Worm (Caenorhabditis elegans) whole organism, L1 larva: ENCODE data around the gene sysm-1.
A peak's percentile ranks its signal among the peaks of the same experiment; 100 is the strongest.

Source experiments
- C04F5.9 ChIP-seq: sonication (generic microtip); optimal IDR thresholded peaks from 2 replicates; lab custom pipeline; 2016; ENCODE audit warnings: missing genetic modification characterization, missing compliant biosample characterization
- aha-1 ChIP-seq: fragments of 150-350 bp; optimal IDR thresholded peaks from 2 replicates; lab custom pipeline; 2014; ENCODE audit warnings: missing biosample characterization, missing genetic modification characterization
- aly-2 ChIP-seq: fragments of 150-350 bp; optimal IDR thresholded peaks from 2 replicates; lab custom pipeline; 2014; ENCODE audit warnings: missing biosample characterization, missing genetic modification characterization
- ceh-63 ChIP-seq: fragments of 200-800 bp; sonication (Bioruptor generic); optimal IDR thresholded peaks from 2 replicates; lab custom pipeline; 2018; ENCODE audit warnings: mild to moderate bottlenecking, missing genetic modification characterization, missing compliant biosample characterization
- ceh-82 ChIP-seq, 3 experiments: fragments of 150-350 bp in 1 of 3; sonication (generic microtip) in 2 of 3; optimal IDR thresholded peaks; 2 replicates each; lab custom pipeline; 2014 to 2017; ENCODE audit warnings: missing biosample characterization in 3 of 3, missing genetic modification characterization in 3 of 3
- ceh-90 ChIP-seq: sonication (generic microtip); optimal IDR thresholded peaks from 2 replicates; lab custom pipeline; 2016; ENCODE audit warnings: missing genetic modification characterization, missing compliant biosample characterization
- efl-1 ChIP-seq, 4 experiments: fragments of 150-350 bp; optimal IDR thresholded peaks in 3 of 4; peaks in 1 of 4; 1 replicate in 1 of 4; 2 replicates in 3 of 4; lab custom pipeline; 2014; ENCODE audit warnings: missing biosample characterization in 2 of 4, missing genetic modification characterization in 2 of 4, missing genetic modification reagents in 2 of 4
- efl-3 ChIP-seq: fragments of 200-800 bp; sonication (Bioruptor generic); optimal IDR thresholded peaks from 2 replicates; lab custom pipeline; 2018; ENCODE audit warnings: mild to moderate bottlenecking, missing genetic modification characterization, missing compliant biosample characterization
- egl-27 ChIP-seq, 2 experiments: fragments of 150-350 bp in 1 of 2; sonication (generic microtip); optimal IDR thresholded peaks; 3 replicates each; lab custom pipeline; 2017 to 2018; ENCODE audit warnings: missing biosample characterization in 2 of 2, missing genetic modification characterization in 2 of 2, missing genetic modification reagents in 2 of 2
- elt-2 ChIP-seq: sonication (generic microtip); optimal IDR thresholded peaks from 2 replicates; lab custom pipeline; 2016; ENCODE audit warnings: missing genetic modification characterization, mild to moderate bottlenecking, inconsistent platforms, missing compliant biosample characterization, missing genetic modification reagents
- elt-3 ChIP-seq, 6 experiments: fragments of 150-350 bp in 1 of 6; sonication (generic microtip); optimal IDR thresholded peaks; 2 replicates each; lab custom pipeline; 2017 to 2018; ENCODE audit warnings: missing biosample characterization in 6 of 6, missing genetic modification characterization in 6 of 6, inconsistent platforms in 1 of 6
- fkh-4 ChIP-seq: sonication (generic microtip); optimal IDR thresholded peaks from 2 replicates; lab custom pipeline; 2016; ENCODE audit warnings: missing compliant biosample characterization, missing genetic modification characterization, borderline replicate concordance
- fos-1 ChIP-seq: fragments of 150-350 bp; optimal IDR thresholded peaks from 2 replicates; lab custom pipeline; 2014; ENCODE audit warnings: missing biosample characterization, missing genetic modification characterization
- grh-1 ChIP-seq: fragments of 200-800 bp; sonication (Bioruptor generic); IDR thresholded peaks from 2 replicates; pipeline ENCODE4 v1.3.6; 2022; ENCODE audit warnings: missing genetic modification reagents, missing genetic modification characterization, missing compliant biosample characterization
- irx-1 ChIP-seq: sonication (generic microtip); optimal IDR thresholded peaks from 2 replicates; lab custom pipeline; 2016; ENCODE audit warnings: missing genetic modification characterization, missing compliant biosample characterization
- isw-1 ChIP-seq: fragments of 200-800 bp; sonication (Bioruptor generic); IDR thresholded peaks from 2 replicates; pipeline ENCODE4 v1.3.6; 2022; ENCODE audit warnings: missing genetic modification characterization, missing compliant biosample characterization
- jun-1 ChIP-seq: fragments of 150-350 bp; optimal IDR thresholded peaks from 2 replicates; lab custom pipeline; 2014; ENCODE audit warnings: missing biosample characterization, missing genetic modification reagents, missing genetic modification characterization
- lin-13 ChIP-seq: fragments of 150-350 bp; optimal IDR thresholded peaks from 2 replicates; lab custom pipeline; 2014; ENCODE audit warnings: missing biosample characterization, missing genetic modification reagents, missing genetic modification characterization
- lin-15B ChIP-seq: fragments of 150-350 bp; sonication (generic microtip); optimal IDR thresholded peaks from 3 replicates; lab custom pipeline; 2014; ENCODE audit warnings: missing biosample characterization, missing genetic modification characterization
- lin-35 ChIP-seq, 2 experiments: fragments of 150-350 bp; optimal IDR thresholded peaks; 2 replicates each; lab custom pipeline; 2014; ENCODE audit warnings: missing biosample characterization in 2 of 2, missing genetic modification characterization in 2 of 2, missing genetic modification reagents in 2 of 2
- lsy-2 ChIP-seq, 2 experiments: fragments of 150-350 bp; optimal IDR thresholded peaks; 2 replicates each; lab custom pipeline; 2014; ENCODE audit warnings: missing biosample characterization in 2 of 2, missing genetic modification characterization in 2 of 2
- mab-9 ChIP-seq: fragments of 200-800 bp; sonication (Bioruptor generic); IDR thresholded peaks from 2 replicates; pipeline ENCODE4 v1.3.6; 2022; ENCODE audit warnings: missing genetic modification reagents, missing genetic modification characterization, missing compliant biosample characterization
- mdl-1 ChIP-seq, 2 experiments: fragments of 150-350 bp; optimal IDR thresholded peaks; 2 replicates each; lab custom pipeline; 2014 to 2017; ENCODE audit warnings: missing biosample characterization in 2 of 2, missing genetic modification characterization in 2 of 2, inconsistent platforms in 1 of 2
- mep-1 ChIP-seq: fragments of 150-350 bp; optimal IDR thresholded peaks from 2 replicates; lab custom pipeline; 2014; ENCODE audit warnings: missing biosample characterization, missing genetic modification characterization
- nhr-11 ChIP-seq: fragments of 150-350 bp; optimal IDR thresholded peaks from 2 replicates; lab custom pipeline; 2014; ENCODE audit warnings: missing biosample characterization, missing genetic modification characterization
- nhr-12 ChIP-seq: sonication (generic microtip); optimal IDR thresholded peaks from 2 replicates; lab custom pipeline; 2017; ENCODE audit warnings: missing biosample characterization, missing genetic modification characterization
- nhr-19 ChIP-seq: fragments of 200-800 bp; sonication (Bioruptor generic); conservative IDR thresholded peaks from 2 replicates; pipeline ENCODE4 v1.3.6; 2022; ENCODE audit warnings: missing genetic modification characterization, missing compliant biosample characterization
- nhr-20 ChIP-seq: sonication (generic microtip); optimal IDR thresholded peaks from 2 replicates; lab custom pipeline; 2016; ENCODE audit warnings: mild to moderate bottlenecking, missing genetic modification characterization, missing compliant biosample characterization
- nhr-237 ChIP-seq: fragments of 150-350 bp; optimal IDR thresholded peaks from 2 replicates; lab custom pipeline; 2014; ENCODE audit warnings: missing biosample characterization, missing genetic modification characterization
- nhr-47 ChIP-seq: sonication (generic microtip); optimal IDR thresholded peaks from 2 replicates; lab custom pipeline; 2016; ENCODE audit warnings: mild to moderate bottlenecking, missing genetic modification characterization, moderate library complexity, missing compliant biosample characterization
- nhr-71 ChIP-seq: sonication (generic microtip); optimal IDR thresholded peaks from 2 replicates; lab custom pipeline; 2016; ENCODE audit warnings: mild to moderate bottlenecking, missing genetic modification characterization, moderate library complexity, missing compliant biosample characterization
- nhr-85 ChIP-seq: sonication (generic microtip); peaks from one replicate; lab custom pipeline; 2016; ENCODE audit warnings: missing genetic modification characterization, inconsistent platforms, missing compliant biosample characterization
- nhr-90 ChIP-seq: sonication (generic microtip); optimal IDR thresholded peaks from 2 replicates; lab custom pipeline; 2016; ENCODE audit warnings: mild to moderate bottlenecking, missing genetic modification characterization, missing compliant biosample characterization; ENCODE audit not compliant: poor library complexity
- pax-3 ChIP-seq: fragments of 200-800 bp; sonication (Bioruptor generic); optimal IDR thresholded peaks from 2 replicates; lab custom pipeline; 2018; ENCODE audit warnings: mild to moderate bottlenecking, missing genetic modification characterization, moderate library complexity, missing compliant biosample characterization
- pqm-1 ChIP-seq: sonication (generic microtip); optimal IDR thresholded peaks from 3 replicates; lab custom pipeline; 2017; ENCODE audit warnings: missing biosample characterization, missing genetic modification characterization
- rnt-1 ChIP-seq: sonication (generic microtip); optimal IDR thresholded peaks from 2 replicates; lab custom pipeline; 2016; ENCODE audit warnings: mild to moderate bottlenecking, missing genetic modification characterization, moderate library complexity, missing compliant biosample characterization
- skn-1 ChIP-seq: fragments of 150-350 bp; optimal IDR thresholded peaks from 2 replicates; lab custom pipeline; 2014; ENCODE audit warnings: missing biosample characterization, missing genetic modification characterization
- snpc-4 ChIP-seq: fragments of 150-350 bp; optimal IDR thresholded peaks from 2 replicates; lab custom pipeline; 2014; ENCODE audit warnings: missing biosample characterization, missing genetic modification characterization
- sox-4 ChIP-seq: sonication (generic microtip); optimal IDR thresholded peaks from 2 replicates; lab custom pipeline; 2016; ENCODE audit warnings: missing genetic modification characterization, missing compliant biosample characterization
- sptf-1 ChIP-seq: fragments of 150-350 bp; optimal IDR thresholded peaks from 2 replicates; lab custom pipeline; 2014; ENCODE audit warnings: missing biosample characterization, missing genetic modification characterization
- swsn-7 ChIP-seq: sonication (generic microtip); optimal IDR thresholded peaks from 2 replicates; lab custom pipeline; 2016; ENCODE audit warnings: missing genetic modification characterization, missing compliant biosample characterization
- tbx-2 ChIP-seq: sonication (generic microtip); optimal IDR thresholded peaks from 2 replicates; lab custom pipeline; 2016; ENCODE audit warnings: missing genetic modification characterization, missing compliant biosample characterization
- unc-130 ChIP-seq: fragments of 150-350 bp; optimal IDR thresholded peaks from 2 replicates; lab custom pipeline; 2017; ENCODE audit warnings: missing biosample characterization, missing genetic modification characterization, inconsistent platforms
- unc-62 ChIP-seq: fragments of 150-350 bp; optimal IDR thresholded peaks from 2 replicates; lab custom pipeline; 2014; ENCODE audit warnings: missing biosample characterization, missing genetic modification reagents, missing genetic modification characterization
- unc-98 ChIP-seq: fragments of 200-800 bp; sonication (Bioruptor generic); IDR thresholded peaks from 2 replicates; pipeline ENCODE4 v1.3.6; 2022; ENCODE audit warnings: missing genetic modification characterization, missing compliant biosample characterization
- zip-4 ChIP-seq: fragments of 200-800 bp; sonication (Bioruptor generic); optimal IDR thresholded peaks from 2 replicates; lab custom pipeline; 2018; ENCODE audit warnings: mild to moderate bottlenecking, missing genetic modification characterization, moderate library complexity, missing compliant biosample characterization
- ztf-11 ChIP-seq, 2 experiments: sonication (generic microtip); optimal IDR thresholded peaks; 2 replicates each; lab custom pipeline; 2016 to 2017; ENCODE audit warnings: missing genetic modification characterization in 2 of 2, missing biosample characterization in 1 of 2, missing compliant biosample characterization in 1 of 2

sysm-1 gene

DNA sequence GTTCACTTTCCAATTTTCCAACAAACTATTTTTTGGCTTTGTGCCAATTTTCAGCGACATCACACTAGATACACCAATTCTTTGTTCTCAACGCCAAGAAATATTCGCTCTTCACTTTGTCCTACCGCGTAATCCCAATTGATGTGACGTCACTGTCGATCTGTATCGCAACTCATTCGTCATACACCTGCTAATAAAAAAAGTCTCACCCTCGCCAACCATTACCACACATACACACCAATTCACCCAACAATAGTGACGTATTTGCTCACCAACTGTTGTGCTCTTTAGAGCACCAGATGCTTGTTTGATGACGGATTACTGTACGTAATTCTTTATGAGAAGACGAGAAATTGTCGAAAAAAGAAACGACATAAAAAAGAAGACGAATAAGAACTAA is 19.6 kb downstream of the sysm-1 start (continued):
- TF ChIP-seq fos-1 (no peak), unc-130 (tag; lab: Kevin White, UChicago) (no peak), isw-1 (no peak), tbx-2 (peak; percentile 13), pqm-1 (tag; lab: Kevin White, UChicago) (no peak), ztf-11 (tag; optimal IDR thresholded peaks at IDR 0.05; lab: Kevin White, UChicago) (peak in 1 of 2 experiments; percentile 58)
- TF ChIP-seq, all 84 proteins: peak for 3

ce11 chrII:9062261-9062948 is 20.6 kb downstream of the sysm-1 start:
- no peak for TF ChIP-seq egl-27 (tag; optimal IDR thresholded peaks at IDR 0.05; lab: Kevin White, UChicago)
- no peak for TF ChIP-seq elt-3 (tag; optimal IDR thresholded peaks at IDR 0.05; lab: Kevin White, UChicago)
- TF ChIP-seq unc-98 (GFP tag; lab: Robert Waterston, UW): no peak
- no peak for TF ChIP-seq ceh-63 (GFP tag; lab: Kevin White, UChicago)
- no peak for TF ChIP-seq jun-1 (tag; lab: Kevin White, UChicago)
- no peak for TF ChIP-seq efl-3 (GFP tag; lab: Kevin White, UChicago)
- TF ChIP-seq nhr-11: no peak
- no peak for TF ChIP-seq nhr-90 (tag; lab: Kevin White, UChicago)
- peak; percentile 19 for TF ChIP-seq rnt-1
- TF ChIP-seq unc-62 (GFP tag; lab: Kevin White, UChicago): no peak
- no peak for TF ChIP-seq tbx-2
- peak; percentile 66 for TF ChIP-seq nhr-85 (tag; lab: Kevin White, UChicago)
- no peak for TF ChIP-seq elt-2 (tag; lab: Kevin White, UChicago)
- TF ChIP-seq aly-2 (tag; lab: Kevin White, UChicago): no peak
- TF ChIP-seq ceh-82 (tag; optimal IDR thresholded peaks at IDR 0.05; lab: Kevin White, UChicago): no peak
- TF ChIP-seq fkh-4 (tag; lab: Kevin White, UChicago): no peak
- no peak for TF ChIP-seq zip-4
- TF ChIP-seq fos-1: no peak
- TF ChIP-seq grh-1 (GFP tag; lab: Robert Waterston, UW): no peak
- TF ChIP-seq mab-9: no peak
- no peak for TF ChIP-seq snpc-4 (tag; lab: Kevin White, UChicago)
- peak; percentile 60 for TF ChIP-seq skn-1 (tag; lab: Kevin White, UChicago)
- TF ChIP-seq nhr-12 (tag; lab: Kevin White, UChicago): no peak
- no peak for TF ChIP-seq lin-13 (GFP tag; lab: Kevin White, UChicago)
- no peak for TF ChIP-seq swsn-7 (tag; lab: Kevin White, UChicago)
- no peak for TF ChIP-seq ceh-90 (tag; lab: Kevin White, UChicago)
- no peak for TF ChIP-seq sptf-1 (tag; lab: Kevin White, UChicago)
- TF ChIP-seq efl-1 (optimal IDR thresholded peaks at IDR 0.05; lab: Kevin White, UChicago): no peak
- TF ChIP-seq efl-1 (GFP tag; optimal IDR thresholded peaks at IDR 0.05 in 1 of 2; lab: Kevin White, UChicago): peak in 1 of 2 experiments; percentile 21
- TF ChIP-seq sox-4 (tag; lab: Kevin White, UChicago): no peak
- TF ChIP-seq isw-1: no peak
- no peak for TF ChIP-seq nhr-237

ce11 chrII:9061557-9062183 is 21.3 kb downstream of the sysm-1 start:
- TF ChIP-seq pax-3 (peak; percentile 50), nhr-11 (no peak), pqm-1 (tag; lab: Kevin White, UChicago) (no peak), mab-9 (0 out of 2 replicates have a peak, but pooled peaks have one; percentile 12), mep-1 (tag; lab: Kevin White, UChicago) (peak; percentile 81), lsy-2 (tag; optimal IDR thresholded peaks at IDR 0.05; lab: Kevin White, UChicago) (peak; percentile 72 to 81), nhr-47 (tag; lab: Kevin White, UChicago) (peak; percentile 78), aha-1 (tag; lab: Kevin White, UChicago) (peak; percentile 51), nhr-19 (GFP tag; lab: Robert Waterston, UW) (peak; percentile 47), grh-1 (GFP tag; lab: Robert Waterston, UW) (0 out of 2 replicates have a peak, but pooled peaks have one; percentile 11), skn-1 (tag; lab: Kevin White, UChicago) (peak; percentile 73), lin-15B (tag; lab: Kevin White, UChicago) (peak; percentile 47), nhr-71 (tag; lab: Kevin White, UChicago) (peak; percentile 89), nhr-237 (peak; percentile 63), efl-1 (optimal IDR thresholded peaks at IDR 0.05; lab: Kevin White, UChicago) (peak; percentile 54 to 66), efl-1 (GFP tag; optimal IDR thresholded peaks at IDR 0.05 in 1 of 2; lab: Kevin White, UChicago) (peak; percentile 26 to 93), mdl-1 (tag; optimal IDR thresholded peaks at IDR 0.05; lab: Kevin White, UChicago) (peak in 1 of 2 experiments; percentile 29), irx-1 (peak; percentile 31), C04F5.9 (tag; lab: Kevin White, UChicago) (no peak), lin-35 (GFP tag; optimal IDR thresholded peaks at IDR 0.05; lab: Kevin White, UChicago) (peak; percentile 66 to 67), nhr-20 (tag; lab: Kevin White, UChicago) (peak; percentile 72)
